Fruit fly (Drosophila melanogaster) whole organism, embryonic: ENCODE measurements around the gene CG32176.

Experiments used
- Adf1 ChIP-seq: fragments of 200-800 bp; sonication (Bioruptor generic); IDR thresholded peaks from 2 replicates; pipeline ENCODE4 v1.3.6; 2022; ENCODE audit warnings: missing biosample characterization, missing genetic modification characterization
- Awh ChIP-seq: fragments of 200-800 bp; sonication (Bioruptor generic); IDR thresholded peaks from 2 replicates; pipeline ENCODE4, ENCODE4 v1.3.6; 2022; ENCODE audit warnings: missing biosample characterization, missing genetic modification characterization
- CG10431 ChIP-seq: fragments of 200-800 bp; sonication (Bioruptor generic); optimal IDR thresholded peaks from 3 replicates; lab custom pipeline; 2018; ENCODE audit warnings: missing biosample characterization, mild to moderate bottlenecking, missing genetic modification characterization
- CG10543 ChIP-seq: fragments of 200-800 bp; sonication (Bioruptor generic); optimal IDR thresholded peaks from 3 replicates; lab custom pipeline; 2017; ENCODE audit warnings: missing biosample characterization, mild to moderate bottlenecking, missing genetic modification characterization, moderate library complexity
- CG11247 ChIP-seq: fragments of 200-800 bp; sonication (Bioruptor generic); IDR thresholded peaks from 2 replicates; pipeline ENCODE4 v1.3.6; 2022; ENCODE audit warnings: missing biosample characterization, missing genetic modification characterization
- CG11398 ChIP-seq: fragments of 200-800 bp; sonication (Bioruptor generic); optimal IDR thresholded peaks from 2 replicates; lab custom pipeline; 2016; ENCODE audit warnings: missing biosample characterization, missing genetic modification characterization
- CG12942 ChIP-seq: fragments of 200-800 bp; sonication (Bioruptor generic); optimal IDR thresholded peaks from 3 replicates; lab custom pipeline; 2016; ENCODE audit warnings: missing biosample characterization, missing genetic modification characterization
- CG13624 ChIP-seq: fragments of 200-800 bp; sonication (Bioruptor generic); optimal IDR thresholded peaks from 2 replicates; lab custom pipeline; 2016; ENCODE audit warnings: missing biosample characterization, missing genetic modification characterization
- CG15601 ChIP-seq: fragments of 200-800 bp; sonication (Bioruptor generic); optimal IDR thresholded peaks from 3 replicates; lab custom pipeline; 2019; ENCODE audit warnings: missing biosample characterization, mild to moderate bottlenecking, missing genetic modification characterization, moderate library complexity
- CG2199 ChIP-seq: fragments of 200-800 bp; sonication (Bioruptor generic); IDR thresholded peaks from 3 replicates; pipeline ENCODE4 v1.3.6; 2022; ENCODE audit warnings: missing biosample characterization, missing genetic modification characterization
- CG2202 ChIP-seq: fragments of 200-800 bp; sonication (Bioruptor generic); optimal IDR thresholded peaks from 2 replicates; lab custom pipeline; 2018; ENCODE audit warnings: missing biosample characterization, mild to moderate bottlenecking, missing genetic modification characterization
- CG31365 ChIP-seq: fragments of 200-800 bp; sonication (Bioruptor generic); optimal IDR thresholded peaks from 2 replicates; lab custom pipeline; 2018; ENCODE audit warnings: missing biosample characterization, mild to moderate bottlenecking, missing genetic modification characterization
- CG3407 ChIP-seq: fragments of 200-800 bp; sonication (Bioruptor generic); optimal IDR thresholded peaks from 2 replicates; lab custom pipeline; 2018; ENCODE audit warnings: missing biosample characterization, mild to moderate bottlenecking, missing genetic modification characterization
- CG43689 ChIP-seq: fragments of 200-800 bp; sonication (Bioruptor generic); IDR thresholded peaks from 2 replicates; pipeline ENCODE4 v1.3.6; 2022; ENCODE audit warnings: missing biosample characterization, missing genetic modification characterization
- CG5953 ChIP-seq: fragments of 200-800 bp; sonication (Bioruptor generic); IDR thresholded peaks from 2 replicates; pipeline ENCODE4 v1.3.6; 2022; ENCODE audit warnings: missing biosample characterization, missing genetic modification characterization
- CG6175 ChIP-seq: fragments of 200-800 bp; sonication (Bioruptor generic); IDR thresholded peaks from 3 replicates; pipeline ENCODE4 v1.3.6; 2022; ENCODE audit warnings: missing biosample characterization, missing genetic modification characterization
- CG7928 ChIP-seq: fragments of 200-800 bp; sonication (Bioruptor generic); optimal IDR thresholded peaks from 2 replicates; lab custom pipeline; 2017; ENCODE audit warnings: missing biosample characterization, mild to moderate bottlenecking, missing genetic modification characterization
- CG8478 ChIP-seq: fragments of >200 bp; optimal IDR thresholded peaks from 2 replicates; lab custom pipeline; 2018
- CG8924 ChIP-seq: fragments of 200-800 bp; optimal IDR thresholded peaks from 3 replicates; lab custom pipeline; 2019; ENCODE audit warnings: missing biosample characterization, mild to moderate bottlenecking, missing genetic modification characterization, moderate library complexity
- CG9609 ChIP-seq: fragments of 200-800 bp; sonication (Bioruptor generic); optimal IDR thresholded peaks from 3 replicates; lab custom pipeline; 2016; ENCODE audit warnings: missing biosample characterization, missing genetic modification characterization
- Chrac-16 ChIP-seq: fragments of 200-800 bp; sonication (Bioruptor generic); optimal IDR thresholded peaks from 3 replicates; lab custom pipeline; 2016; ENCODE audit warnings: missing biosample characterization, missing genetic modification characterization
- CrebB ChIP-seq: fragments of 200-800 bp; sonication (Bioruptor generic); optimal IDR thresholded peaks from 3 replicates; lab custom pipeline; 2018; ENCODE audit warnings: missing biosample characterization, mild to moderate bottlenecking, missing genetic modification characterization
- E2f1 ChIP-seq: fragments of 200-800 bp; sonication (Bioruptor generic); IDR thresholded peaks from 2 replicates; pipeline ENCODE4 v1.3.6; 2022; ENCODE audit warnings: missing biosample characterization, missing genetic modification characterization
- MTF-1 ChIP-seq: fragments of 200-800 bp; sonication (Bioruptor generic); optimal IDR thresholded peaks from 2 replicates; lab custom pipeline; 2018; ENCODE audit warnings: missing biosample characterization, mild to moderate bottlenecking, missing genetic modification characterization, borderline replicate concordance
- Mad ChIP-seq: fragments of 200-800 bp; sonication (Bioruptor generic); optimal IDR thresholded peaks from 2 replicates; lab custom pipeline; 2016; ENCODE audit warnings: missing biosample characterization, missing genetic modification characterization
- Ravus ChIP-seq: fragments of 200-800 bp; sonication (Bioruptor generic); IDR thresholded peaks from 2 replicates; pipeline ENCODE4 v1.3.6; 2022; ENCODE audit warnings: missing biosample characterization, missing genetic modification characterization
- Sin3A ChIP-seq: fragments of >200 bp; optimal IDR thresholded peaks from 2 replicates; lab custom pipeline; 2018
- Six4 ChIP-seq: fragments of 200-800 bp; sonication (Bioruptor generic); optimal IDR thresholded peaks from 2 replicates; lab custom pipeline; 2016; ENCODE audit warnings: missing biosample characterization, missing genetic modification characterization
- Sry-δ ChIP-seq: fragments of 200-800 bp; sonication (Bioruptor generic); optimal IDR thresholded peaks from 2 replicates; lab custom pipeline; 2016; ENCODE audit warnings: missing biosample characterization, missing genetic modification characterization
- abd-A ChIP-seq: fragments of 200-800 bp; sonication (Bioruptor generic); optimal IDR thresholded peaks from 3 replicates; lab custom pipeline; 2019; ENCODE audit warnings: missing biosample characterization, mild to moderate bottlenecking, missing genetic modification characterization, moderate library complexity
- bcd ChIP-seq: fragments of 200-800 bp; sonication (Bioruptor generic); optimal IDR thresholded peaks from 2 replicates; lab custom pipeline; 2017; ENCODE audit warnings: missing biosample characterization, mild to moderate bottlenecking, missing genetic modification characterization
- bigmax ChIP-seq: fragments of 200-800 bp; sonication (Bioruptor generic); optimal IDR thresholded peaks from 2 replicates; lab custom pipeline; 2018; ENCODE audit warnings: missing biosample characterization, mild to moderate bottlenecking, missing genetic modification characterization
- bowl ChIP-seq: fragments of 200-800 bp; sonication (Bioruptor generic); IDR thresholded peaks from 2 replicates; pipeline ENCODE4 v1.3.6; 2022; ENCODE audit warnings: missing biosample characterization, missing genetic modification characterization
- caup ChIP-seq: fragments of 200-800 bp; sonication (Bioruptor generic); optimal IDR thresholded peaks from 3 replicates; lab custom pipeline; 2017; ENCODE audit warnings: missing biosample characterization, mild to moderate bottlenecking, missing genetic modification characterization, moderate library complexity; ENCODE audit not compliant: severe bottlenecking
- chm ChIP-seq: fragments of 200-800 bp; sonication (Bioruptor generic); IDR thresholded peaks from 2 replicates; pipeline ENCODE4 v1.3.6; 2022; ENCODE audit warnings: missing biosample characterization, missing genetic modification characterization
- corto ChIP-seq: fragments of 200-800 bp; sonication (Bioruptor generic); optimal IDR thresholded peaks from 2 replicates; lab custom pipeline; 2016; ENCODE audit warnings: missing biosample characterization, mild to moderate bottlenecking, missing genetic modification characterization, moderate library complexity
- crol ChIP-seq: fragments of 200-800 bp; sonication (Bioruptor generic); IDR thresholded peaks from 2 replicates; pipeline ENCODE4 v1.3.6; 2022; ENCODE audit warnings: missing biosample characterization, missing genetic modification characterization
- exex ChIP-seq: fragments of 200-800 bp; sonication (Bioruptor generic); optimal IDR thresholded peaks from 4 replicates; lab custom pipeline; 2018; ENCODE audit warnings: missing biosample characterization, mild to moderate bottlenecking, missing genetic modification characterization, moderate library complexity
- gce ChIP-seq: fragments of 200-800 bp; sonication (Bioruptor generic); IDR thresholded peaks from 3 replicates; pipeline ENCODE4 v1.3.6; 2022; ENCODE audit warnings: missing biosample characterization, missing genetic modification characterization
- gcm ChIP-seq: fragments of 200-800 bp; sonication (Bioruptor generic); optimal IDR thresholded peaks from 2 replicates; lab custom pipeline; 2019; ENCODE audit warnings: missing biosample characterization, mild to moderate bottlenecking, missing genetic modification characterization, moderate library complexity
- gsb ChIP-seq: fragments of 200-800 bp; sonication (Bioruptor generic); IDR thresholded peaks from 2 replicates; pipeline ENCODE4 v1.3.6; 2022; ENCODE audit warnings: missing biosample characterization, missing genetic modification characterization
- org-1 ChIP-seq: fragments of 200-800 bp; sonication (Bioruptor generic); optimal IDR thresholded peaks from 2 replicates; lab custom pipeline; 2017; ENCODE audit warnings: missing biosample characterization, missing genetic modification characterization
- psq ChIP-seq: fragments of 200-800 bp; sonication (Bioruptor generic); optimal IDR thresholded peaks from 2 replicates; lab custom pipeline; 2017; ENCODE audit warnings: missing biosample characterization, missing genetic modification characterization
- sc ChIP-seq, 3 experiments: fragments of >200 bp in 2 of 3; fragments of 200-800 bp in 1 of 3; sonication (Bioruptor generic) in 1 of 3; optimal IDR thresholded peaks; 2 replicates in 2 of 3; 3 replicates in 1 of 3; lab custom pipeline; 2017; ENCODE audit warnings: mild to moderate bottlenecking in 1 of 3, missing biosample characterization in 1 of 3, missing genetic modification characterization in 1 of 3, missing genetic modification reagents in 1 of 3
- sens-2 ChIP-seq: fragments of 200-800 bp; sonication (Bioruptor generic); IDR thresholded peaks from 2 replicates; pipeline ENCODE4 v1.3.6; 2022; ENCODE audit warnings: missing biosample characterization, missing genetic modification characterization
- sisA ChIP-seq: fragments of 200-800 bp; sonication (Bioruptor generic); IDR thresholded peaks from 2 replicates; pipeline ENCODE4 v1.3.6; 2022; ENCODE audit warnings: missing biosample characterization, missing genetic modification characterization
- sr ChIP-seq: fragments of 200-800 bp; sonication (Bioruptor generic); IDR thresholded peaks from 3 replicates; pipeline ENCODE4 v1.3.6; 2022; ENCODE audit warnings: missing biosample characterization, missing genetic modification characterization
- toy ChIP-seq: fragments of 200-800 bp; sonication (Bioruptor generic); IDR thresholded peaks from 2 replicates; pipeline ENCODE4 v1.3.6; 2022; ENCODE audit warnings: missing biosample characterization, missing genetic modification characterization
- zen ChIP-seq: fragments of 200-800 bp; sonication (Bioruptor generic); optimal IDR thresholded peaks from 3 replicates; lab custom pipeline; 2018; ENCODE audit warnings: missing biosample characterization, mild to moderate bottlenecking, missing genetic modification characterization, moderate library complexity
- zen2 ChIP-seq: fragments of 200-800 bp; sonication (Bioruptor generic); IDR thresholded peaks from 3 replicates; pipeline ENCODE4 v1.3.6; 2022; ENCODE audit warnings: missing biosample characterization, missing genetic modification characterization; ENCODE audit not compliant: partially characterized antibody
- zfh2 ChIP-seq: fragments of 200-800 bp; sonication (Bioruptor generic); optimal IDR thresholded peaks from 2 replicates; lab custom pipeline; 2016; ENCODE audit warnings: missing biosample characterization, missing genetic modification characterization

Gene CG32176

DNA sequence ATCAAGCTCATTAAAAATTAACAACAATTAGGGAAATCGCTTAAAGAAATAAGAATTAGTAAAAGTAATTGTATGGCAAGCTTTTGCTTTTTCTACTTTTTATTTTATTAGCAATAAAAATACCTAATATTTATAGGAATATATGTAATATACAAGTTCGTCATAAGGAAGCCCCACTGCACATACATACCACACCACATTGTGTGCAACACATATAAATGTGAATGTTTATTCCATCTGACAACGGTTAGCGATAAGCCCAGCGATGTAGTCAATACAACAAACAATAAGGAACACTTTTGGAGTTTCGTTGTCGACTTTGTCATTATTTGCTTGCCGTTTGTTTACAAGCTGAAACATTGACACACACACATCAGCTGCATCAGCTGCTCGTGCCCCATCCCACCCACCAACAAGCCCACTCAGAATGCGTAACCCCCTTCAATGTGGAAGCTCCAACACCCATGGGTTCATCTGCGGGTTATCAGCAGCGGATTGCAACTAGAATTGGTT, 51.7 kb downstream of the CG32176 start (continued):
- TF ChIP-seq gce (GFP tag; lab: Robert Waterston, UW) (peak; percentile 82; the same call in 2 of the 3 replicates), bowl (GFP tag; lab: Robert Waterston, UW) (no peak), CrebB (tag; lab: Kevin White, UChicago) (peak; percentile 75), psq (GFP tag; lab: Kevin White, UChicago) (peak; percentile 12), exex (tag; lab: Kevin White, UChicago) (peak; percentile 2), CG8478 (lab: Kevin White, UChicago) (no peak), CG2199 (peak; percentile 73; the same call in 2 of the 3 replicates), CG11398 (GFP tag; lab: Kevin White, UChicago) (peak; percentile 64), zfh2 (GFP tag; lab: Kevin White, UChicago) (no peak), Chrac-16 (GFP tag; lab: Kevin White, UChicago) (peak; percentile 38), sens-2 (GFP tag; lab: Robert Waterston, UW) (peak; percentile 68; the same call in 1 of the 2 replicates), chm (GFP tag; lab: Robert Waterston, UW) (peak; percentile 88; the same call in 1 of the 2 replicates), CG13624 (GFP tag; lab: Kevin White, UChicago) (no peak), sisA (GFP tag; lab: Robert Waterston, UW) (no peak; the same call in 1 of the 2 replicates), CG3407 (GFP tag; lab: Kevin White, UChicago) (peak; percentile 98), org-1 (GFP tag; lab: Kevin White, UChicago) (peak; percentile 86), CG5953 (GFP tag; lab: Robert Waterston, UW) (0 out of 2 replicates have a peak, but pooled peaks have one; percentile 5), abd-A (no peak), Sry-δ (GFP tag; lab: Kevin White, UChicago) (peak; percentile 26), CG6175 (GFP tag; lab: Robert Waterston, UW) (no peak), CG8924 (tag; lab: Kevin White, UChicago) (peak; percentile 81), Six4 (GFP tag; lab: Kevin White, UChicago) (peak; percentile 66), Mad (peak; percentile 29), zen2 (no peak), CG2202 (tag; lab: Kevin White, UChicago) (peak; percentile 97), crol (GFP tag; lab: Robert Waterston, UW) (no peak), MTF-1 (GFP tag; lab: Kevin White, UChicago) (peak; percentile 96), CG11247 (no peak), E2f1 (GFP tag; lab: Robert Waterston, UW) (peak; percentile 44; the same call in 1 of the 2 replicates), CG31365 (tag; lab: Kevin White, UChicago) (peak; percentile 80), zen (peak; percentile 36), bcd (GFP tag; lab: Kevin White, UChicago) (peak; percentile 71), CG9609 (GFP tag; lab: Kevin White, UChicago) (no peak), Adf1 (GFP tag; lab: Robert Waterston, UW) (no peak), CG7928 (GFP tag; lab: Kevin White, UChicago) (no peak), sr (GFP tag; lab: Robert Waterston, UW) (peak; percentile 73; the same call in 1 of the 3 replicates), Awh (GFP tag; lab: Robert Waterston, UW) (peak; percentile 86), gcm (GFP tag; lab: Kevin White, UChicago) (peak; percentile 91), CG43689 (GFP tag; lab: Robert Waterston, UW) (no peak), CG10543 (GFP tag; lab: Kevin White, UChicago) (peak; percentile 55), corto (GFP tag; lab: Kevin White, UChicago) (no peak), CG12942 (GFP tag; lab: Kevin White, UChicago) (peak; percentile 58), caup (GFP tag; lab: Kevin White, UChicago) (peak; percentile 51), CG10431 (GFP tag; lab: Kevin White, UChicago) (peak; percentile 95), toy (no peak), CG15601 (tag; lab: Kevin White, UChicago) (peak; percentile 95), Ravus (no peak), bigmax (GFP tag; lab: Kevin White, UChicago) (peak; percentile 63), gsb (GFP tag; lab: Robert Waterston, UW) (no peak), sc (optimal IDR thresholded peaks at IDR 0.05; lab: Kevin White, UChicago) (no peak), sc (GFP tag; optimal IDR thresholded peaks at IDR 0.05; lab: Kevin White, UChicago) (peak; percentile 89), Sin3A (lab: Kevin White, UChicago) (no peak)
